Fruit fly (Drosophila melanogaster) whole organism, embryonic: ENCODE data around the gene CG12017.
A peak's percentile ranks its signal among the peaks of the same experiment; 100 is the strongest.

Experiments
- Asciz ChIP-seq: fragments of 200-800 bp; sonication (Bioruptor generic); optimal IDR thresholded peaks from 2 replicates; lab custom pipeline; 2017; ENCODE audit warnings: missing biosample characterization, mild to moderate bottlenecking, missing genetic modification characterization, missing genetic modification reagents
- Bgb ChIP-seq: fragments of 200-800 bp; sonication (Bioruptor generic); IDR thresholded peaks from 2 replicates; pipeline ENCODE4 v1.3.6; 2022; ENCODE audit warnings: missing biosample characterization, missing genetic modification characterization; ENCODE audit not compliant: partially characterized antibody
- CG12299 ChIP-seq: fragments of 200-800 bp; sonication (Bioruptor generic); optimal IDR thresholded peaks from 2 replicates; lab custom pipeline; 2018; ENCODE audit warnings: missing biosample characterization, mild to moderate bottlenecking, missing genetic modification characterization
- CG12391 ChIP-seq: fragments of 200-800 bp; sonication (Bioruptor generic); optimal IDR thresholded peaks from 3 replicates; lab custom pipeline; 2018; ENCODE audit warnings: missing biosample characterization, mild to moderate bottlenecking, missing genetic modification characterization, moderate library complexity
- CG1603 ChIP-seq: fragments of 200-800 bp; sonication (Bioruptor generic); optimal IDR thresholded peaks from 2 replicates; lab custom pipeline; 2019; ENCODE audit warnings: missing biosample characterization, mild to moderate bottlenecking, missing genetic modification characterization, moderate library complexity
- CG17385 ChIP-seq: fragments of 200-800 bp; sonication (Bioruptor generic); optimal IDR thresholded peaks from 3 replicates; lab custom pipeline; 2018; ENCODE audit warnings: missing biosample characterization, mild to moderate bottlenecking, missing genetic modification characterization
- CG17802 ChIP-seq: fragments of 200-800 bp; sonication (Bioruptor generic); optimal IDR thresholded peaks from 2 replicates; lab custom pipeline; 2018; ENCODE audit warnings: missing biosample characterization, mild to moderate bottlenecking, missing genetic modification characterization, moderate library complexity
- CG18011 ChIP-seq: fragments of 200-800 bp; sonication (Bioruptor generic); optimal IDR thresholded peaks from 2 replicates; lab custom pipeline; 2017; ENCODE audit warnings: missing biosample characterization, missing genetic modification characterization, mild to moderate bottlenecking, moderate library complexity, missing genotype
- CG2875 ChIP-seq: fragments of 200-800 bp; sonication (Bioruptor generic); optimal IDR thresholded peaks from 2 replicates; lab custom pipeline; 2017; ENCODE audit warnings: missing biosample characterization, mild to moderate bottlenecking, missing genetic modification characterization, missing genetic modification reagents
- CG31365 ChIP-seq: fragments of 200-800 bp; sonication (Bioruptor generic); optimal IDR thresholded peaks from 2 replicates; lab custom pipeline; 2018; ENCODE audit warnings: missing biosample characterization, mild to moderate bottlenecking, missing genetic modification characterization
- CG31441 ChIP-seq: fragments of 200-800 bp; sonication (Bioruptor generic); IDR thresholded peaks from 2 replicates; pipeline ENCODE4 v1.3.6; 2022; ENCODE audit warnings: missing biosample characterization, missing genetic modification characterization
- CG32532 ChIP-seq: fragments of 200-800 bp; sonication (Bioruptor generic); IDR thresholded peaks from 2 replicates; pipeline ENCODE4 v1.3.6; 2022; ENCODE audit warnings: missing biosample characterization, missing genetic modification characterization
- CG34224 ChIP-seq: fragments of 200-800 bp; sonication (Bioruptor generic); IDR thresholded peaks from 3 replicates; pipeline ENCODE4 v1.3.6; 2022; ENCODE audit warnings: missing biosample characterization, missing genetic modification characterization; ENCODE audit not compliant: partially characterized antibody
- CG3847 ChIP-seq: fragments of 200-800 bp; sonication (Bioruptor generic); IDR thresholded peaks from 2 replicates; pipeline ENCODE4 v1.3.6; 2022; ENCODE audit warnings: missing biosample characterization, missing genetic modification characterization
- CG4617 ChIP-seq: fragments of 200-800 bp; sonication (Bioruptor generic); optimal IDR thresholded peaks from 3 replicates; lab custom pipeline; 2016; ENCODE audit warnings: missing biosample characterization, missing genetic modification characterization, borderline replicate concordance
- CG6791 ChIP-seq: fragments of 200-800 bp; sonication (Bioruptor generic); IDR thresholded peaks from 3 replicates; pipeline ENCODE4 v1.3.6; 2022; ENCODE audit warnings: missing biosample characterization, missing genetic modification characterization; ENCODE audit not compliant: partially characterized antibody
- CG7357 ChIP-seq: fragments of 200-800 bp; sonication (Bioruptor generic); IDR thresholded peaks from 3 replicates; pipeline ENCODE4 v1.3.6; 2022; ENCODE audit warnings: missing biosample characterization, missing genetic modification characterization
- CG7963 ChIP-seq: fragments of 200-800 bp; sonication (Bioruptor generic); IDR thresholded peaks from 3 replicates; pipeline ENCODE4 v1.3.6; 2022; ENCODE audit warnings: missing biosample characterization, missing genetic modification characterization; ENCODE audit not compliant: partially characterized antibody
- CG8478 ChIP-seq: fragments of >200 bp; optimal IDR thresholded peaks from 2 replicates; lab custom pipeline; 2018
- CG9797 ChIP-seq: fragments of 200-800 bp; sonication (Bioruptor generic); optimal IDR thresholded peaks from 3 replicates; lab custom pipeline; 2018; ENCODE audit warnings: missing biosample characterization, mild to moderate bottlenecking, missing genetic modification characterization
- CHES-1-like ChIP-seq: fragments of 200-800 bp; sonication (Bioruptor generic); optimal IDR thresholded peaks from 2 replicates; lab custom pipeline; 2016; ENCODE audit warnings: missing biosample characterization, missing genetic modification characterization
- D ChIP-seq, 2 experiments: fragments of 200-800 bp in 1 of 2; fragments of >200 bp in 1 of 2; sonication (Bioruptor generic) in 1 of 2; optimal IDR thresholded peaks; 2 replicates in 1 of 2; 3 replicates in 1 of 2; lab custom pipeline; 2017; ENCODE audit warnings: mild to moderate bottlenecking in 1 of 2, missing biosample characterization in 1 of 2, missing genetic modification characterization in 1 of 2, missing genetic modification reagents in 1 of 2
- Ets97D ChIP-seq: fragments of 200-800 bp; sonication (Bioruptor generic); optimal IDR thresholded peaks from 3 replicates; lab custom pipeline; 2016; ENCODE audit warnings: missing biosample characterization, missing genetic modification characterization
- Gug ChIP-seq: fragments of 200-800 bp; sonication (Bioruptor generic); IDR thresholded peaks from 4 replicates; pipeline ENCODE4 v1.3.6; 2022; ENCODE audit warnings: missing biosample characterization, missing genetic modification characterization
- HLH54F ChIP-seq: fragments of 200-800 bp; sonication (Bioruptor generic); optimal IDR thresholded peaks from 3 replicates; lab custom pipeline; 2016; ENCODE audit warnings: missing biosample characterization, missing genetic modification characterization
- MESR4 ChIP-seq: fragments of 200-800 bp; sonication (Bioruptor generic); optimal IDR thresholded peaks from 2 replicates; lab custom pipeline; 2018; ENCODE audit warnings: missing biosample characterization, mild to moderate bottlenecking, missing genetic modification characterization, moderate library complexity
- Optix ChIP-seq: fragments of 200-800 bp; sonication (Bioruptor generic); IDR thresholded peaks from 3 replicates; pipeline ENCODE4 v1.3.6; 2022; ENCODE audit warnings: missing biosample characterization, missing genetic modification characterization
- Pdp1 ChIP-seq, 2 experiments: fragments of 200-800 bp; sonication (Bioruptor generic); optimal IDR thresholded peaks; 3 replicates each; lab custom pipeline; 2016; ENCODE audit warnings: missing biosample characterization in 2 of 2, missing genetic modification characterization in 2 of 2, mild to moderate bottlenecking in 1 of 2, moderate library complexity in 1 of 2
- Rx ChIP-seq: fragments of 200-800 bp; sonication (Bioruptor generic); IDR thresholded peaks from 2 replicates; pipeline ENCODE4 v1.3.6; 2022; ENCODE audit warnings: missing biosample characterization, missing genetic modification characterization
- Sry-β ChIP-seq: fragments of 200-800 bp; sonication (Bioruptor generic); optimal IDR thresholded peaks from 2 replicates; lab custom pipeline; 2018; ENCODE audit warnings: missing biosample characterization, mild to moderate bottlenecking, missing genetic modification characterization, moderate library complexity
- Tbp ChIP-seq: fragments of >200 bp; optimal IDR thresholded peaks from 2 replicates; lab custom pipeline; 2018; ENCODE audit warnings: missing biosample characterization, missing genetic modification characterization
- Xrp1 ChIP-seq: fragments of 200-800 bp; sonication (Bioruptor generic); IDR thresholded peaks from 2 replicates; pipeline ENCODE4 v1.3.6; 2022; ENCODE audit warnings: missing biosample characterization, missing genetic modification characterization
- bbx ChIP-seq: fragments of 200-800 bp; sonication (Bioruptor generic); IDR thresholded peaks from 2 replicates; pipeline ENCODE4 v1.3.6; 2022; ENCODE audit warnings: missing biosample characterization, missing genetic modification characterization; ENCODE audit not compliant: partially characterized antibody
- cad ChIP-seq: fragments of >200 bp; optimal IDR thresholded peaks from 2 replicates; lab custom pipeline; 2017; ENCODE audit warnings: missing biosample characterization, missing genetic modification characterization
- chm ChIP-seq: fragments of 200-800 bp; sonication (Bioruptor generic); IDR thresholded peaks from 2 replicates; pipeline ENCODE4 v1.3.6; 2022; ENCODE audit warnings: missing biosample characterization, missing genetic modification characterization
- dati ChIP-seq: fragments of 200-800 bp; sonication (Bioruptor generic); IDR thresholded peaks from 2 replicates; pipeline ENCODE4 v1.3.6; 2022; ENCODE audit warnings: missing biosample characterization, missing genetic modification characterization
- dm ChIP-seq: fragments of 200-800 bp; sonication (Bioruptor generic); optimal IDR thresholded peaks from 3 replicates; lab custom pipeline; 2016; ENCODE audit warnings: missing biosample characterization, missing genetic modification characterization
- dmrt11E ChIP-seq: fragments of 200-800 bp; sonication (Bioruptor generic); optimal IDR thresholded peaks from 3 replicates; lab custom pipeline; 2018; ENCODE audit warnings: missing biosample characterization, mild to moderate bottlenecking, missing genetic modification characterization, moderate library complexity
- emc ChIP-seq: fragments of 200-800 bp; sonication (Bioruptor generic); optimal IDR thresholded peaks from 2 replicates; lab custom pipeline; 2016; ENCODE audit warnings: missing biosample characterization, missing genetic modification characterization
- gcm ChIP-seq: fragments of 200-800 bp; sonication (Bioruptor generic); optimal IDR thresholded peaks from 2 replicates; lab custom pipeline; 2019; ENCODE audit warnings: missing biosample characterization, mild to moderate bottlenecking, missing genetic modification characterization, moderate library complexity
- nmo ChIP-seq: fragments of 200-800 bp; sonication (Bioruptor generic); optimal IDR thresholded peaks from 2 replicates; lab custom pipeline; 2018; ENCODE audit warnings: missing biosample characterization, mild to moderate bottlenecking, missing genetic modification characterization, moderate library complexity
- pita ChIP-seq: fragments of 200-800 bp; sonication (Bioruptor generic); optimal IDR thresholded peaks from 2 replicates; lab custom pipeline; 2017; ENCODE audit warnings: missing biosample characterization, mild to moderate bottlenecking, missing genetic modification characterization
- scrt ChIP-seq: fragments of 200-800 bp; sonication (Bioruptor generic); optimal IDR thresholded peaks from 2 replicates; lab custom pipeline; 2018; ENCODE audit warnings: missing biosample characterization, mild to moderate bottlenecking, missing genetic modification characterization, moderate library complexity
- shn ChIP-seq: fragments of 200-800 bp; sonication (Bioruptor generic); optimal IDR thresholded peaks from 3 replicates; lab custom pipeline; 2016; ENCODE audit warnings: missing biosample characterization, missing genetic modification characterization
- sna ChIP-seq: fragments of 200-800 bp; sonication (Bioruptor generic); IDR thresholded peaks from 2 replicates; pipeline ENCODE4 v1.3.6; 2022; ENCODE audit warnings: missing biosample characterization, missing genetic modification characterization; ENCODE audit not compliant: partially characterized antibody
- stwl ChIP-seq: fragments of 200-800 bp; sonication (Bioruptor generic); optimal IDR thresholded peaks from 3 replicates; lab custom pipeline; 2018; ENCODE audit warnings: missing biosample characterization, mild to moderate bottlenecking, missing genetic modification characterization, moderate library complexity
- yki ChIP-seq: fragments of >200 bp; optimal IDR thresholded peaks from 3 replicates; lab custom pipeline; 2018
- zfh2 ChIP-seq: fragments of 200-800 bp; sonication (Bioruptor generic); optimal IDR thresholded peaks from 2 replicates; lab custom pipeline; 2016; ENCODE audit warnings: missing biosample characterization, missing genetic modification characterization

The CG12017 gene

dm6 chr3L:3325597-3325924, 45.5 kb downstream of the CG12017 start:
- no peak for TF ChIP-seq CG3847 (GFP tag; lab: Robert Waterston, UW)
- peak; percentile 62 for TF ChIP-seq D (optimal IDR thresholded peaks at IDR 0.05; lab: Kevin White, UChicago)
- TF ChIP-seq D (GFP tag; optimal IDR thresholded peaks at IDR 0.05; lab: Kevin White, UChicago), result no peak
- TF ChIP-seq Asciz (GFP tag; lab: Kevin White, UChicago), result no peak
- no peak for TF ChIP-seq CHES-1-like (GFP tag; lab: Kevin White, UChicago)
- peak; percentile 5; the same call in 1 of the 2 replicates for TF ChIP-seq Bgb (GFP tag; lab: Robert Waterston, UW)
- TF ChIP-seq MESR4, result peak; percentile 96
- TF ChIP-seq Tbp (GFP tag; lab: Kevin White, UChicago), result no peak
- no peak for TF ChIP-seq CG18011
- no peak for TF ChIP-seq CG31441 (GFP tag; lab: Robert Waterston, UW)
- TF ChIP-seq CG2875 (GFP tag; lab: Kevin White, UChicago), result no peak
- TF ChIP-seq CG6791 (GFP tag; lab: Robert Waterston, UW), result no peak; the same call in 2 of the 3 replicates
- no peak for TF ChIP-seq CG32532 (GFP tag; lab: Robert Waterston, UW)
- no peak for TF ChIP-seq shn (GFP tag; lab: Kevin White, UChicago)
- no peak for TF ChIP-seq CG12299 (tag; lab: Kevin White, UChicago)
- peak; percentile 73 for TF ChIP-seq CG17385 (GFP tag; lab: Kevin White, UChicago)
- TF ChIP-seq CG17802 (tag; lab: Kevin White, UChicago), result no peak
- peak; percentile 71 for TF ChIP-seq CG4617 (GFP tag; lab: Kevin White, UChicago)
- TF ChIP-seq CG7357, result no peak
- no peak for TF ChIP-seq Ets97D
- no peak for TF ChIP-seq Pdp1 (GFP tag; optimal IDR thresholded peaks at IDR 0.05; lab: Kevin White, UChicago)
- TF ChIP-seq Sry-β (GFP tag; lab: Kevin White, UChicago), result no peak
- TF ChIP-seq CG1603 (tag; lab: Kevin White, UChicago), result no peak
- TF ChIP-seq CG12391 (tag; lab: Kevin White, UChicago), result no peak
- 0 out of 3 replicates have a peak, but pooled peaks have one; percentile 35 for TF ChIP-seq CG7963 (GFP tag; lab: Robert Waterston, UW)
- no peak for TF ChIP-seq Gug (GFP tag; lab: Robert Waterston, UW)
- 0 out of 2 replicates have a peak, but pooled peaks have one; percentile 20 for TF ChIP-seq sna
- peak; percentile 28; the same call in 1 of the 2 replicates for TF ChIP-seq bbx (GFP tag; lab: Robert Waterston, UW)

- peak; percentile 8 for TF ChIP-seq dmrt11E (tag; lab: Kevin White, UChicago)
- peak; percentile 88 for TF ChIP-seq stwl
- peak; percentile 60 for TF ChIP-seq zfh2 (GFP tag; lab: Kevin White, UChicago)
- no peak for TF ChIP-seq scrt (GFP tag; lab: Kevin White, UChicago)
- peak; percentile 30 for TF ChIP-seq CG8478 (lab: Kevin White, UChicago)
- no peak for TF ChIP-seq dati
- TF ChIP-seq CG1603 (tag; lab: Kevin White, UChicago), result peak; percentile 54
- no peak for TF ChIP-seq CG34224 (GFP tag; lab: Robert Waterston, UW)
- TF ChIP-seq CG31365 (tag; lab: Kevin White, UChicago), result no peak
- TF ChIP-seq pita (GFP tag; lab: Kevin White, UChicago), result no peak
- TF ChIP-seq chm, result no peak
- no peak for TF ChIP-seq gcm (GFP tag; lab: Kevin White, UChicago)
- TF ChIP-seq dm (GFP tag; lab: Kevin White, UChicago), result peak; percentile 28
- TF ChIP-seq emc (GFP tag; lab: Kevin White, UChicago), result no peak
- peak; percentile 76 for TF ChIP-seq nmo (GFP tag; lab: Kevin White, UChicago)
- TF ChIP-seq Optix (GFP tag; lab: Robert Waterston, UW), result no peak
- no peak for TF ChIP-seq Rx (GFP tag; lab: Robert Waterston, UW)
- peak; percentile 87 for TF ChIP-seq CG9797 (GFP tag; lab: Kevin White, UChicago)
- TF ChIP-seq Xrp1 (GFP tag; lab: Robert Waterston, UW), result peak; percentile 33; the same call in 1 of the 2 replicates
- peak; percentile 43 for TF ChIP-seq HLH54F
- TF ChIP-seq cad (GFP tag; lab: Kevin White, UChicago), result no peak
- no peak for TF ChIP-seq yki (lab: Kevin White, UChicago)
Measured at dm6 chr3L:3325925-3326903, 46.2 kb downstream of the CG12017 start, which contains the start of gene Gtpx. Gtpx (plus strand) TSS chr3L:3326265.
